Worm (Caenorhabditis elegans) whole organism, L4 larva: ENCODE data around the gene Y39B6A.69.
A peak's percentile ranks its signal among the peaks of the same experiment; 100 is the strongest.

Experiments used
- D1046.2 ChIP-seq: fragments of 200-800 bp; sonication (Bioruptor generic); IDR thresholded peaks from 2 replicates; pipeline ENCODE4 v1.3.6; 2022; ENCODE audit warnings: missing genetic modification characterization, missing compliant biosample characterization
- F10B5.3 ChIP-seq: sonication (generic microtip); optimal IDR thresholded peaks from 2 replicates; lab custom pipeline; 2016; ENCODE audit warnings: mild to moderate bottlenecking, missing genetic modification characterization, missing compliant biosample characterization
- F44E2.7 ChIP-seq: fragments of 200-800 bp; sonication (Bioruptor generic); IDR thresholded peaks from 2 replicates; pipeline ENCODE4 v2.1.2; 2022; ENCODE audit warnings: missing genetic modification characterization, missing compliant biosample characterization
- T20F7.1 ChIP-seq: fragments of 200-800 bp; sonication (Bioruptor generic); optimal IDR thresholded peaks from 2 replicates; lab custom pipeline; 2018; ENCODE audit warnings: mild to moderate bottlenecking, missing genetic modification characterization, missing compliant biosample characterization
- Y105C5A.15 ChIP-seq: fragments of 200-800 bp; sonication (Bioruptor generic); IDR thresholded peaks from 2 replicates; pipeline ENCODE4 v1.3.6; 2022; ENCODE audit warnings: missing genetic modification characterization, missing compliant biosample characterization
- Y48G9A.11 ChIP-seq: fragments of 200-800 bp; sonication (Bioruptor generic); IDR thresholded peaks from 2 replicates; pipeline ENCODE4 v1.3.6; 2022; ENCODE audit warnings: missing genetic modification reagents, missing genetic modification characterization, missing compliant biosample characterization
- Y5F2A.4 ChIP-seq: fragments of 200-800 bp; sonication (Bioruptor generic); optimal IDR thresholded peaks from 2 replicates; lab custom pipeline; 2018; ENCODE audit warnings: mild to moderate bottlenecking, missing genetic modification characterization, missing compliant biosample characterization
- Y75B8A.6 ChIP-seq: fragments of 200-800 bp; sonication (Bioruptor generic); IDR thresholded peaks from 2 replicates; pipeline ENCODE4 v1.3.6; 2022; ENCODE audit warnings: missing genetic modification reagents, missing genetic modification characterization, missing compliant biosample characterization
- ZK546.5 ChIP-seq, 2 experiments: sonication (generic microtip); optimal IDR thresholded peaks; 2 replicates each; lab custom pipeline; 2017; ENCODE audit warnings: missing biosample characterization in 2 of 2, missing genetic modification characterization in 2 of 2
- aly-2 ChIP-seq: sonication (generic microtip); optimal IDR thresholded peaks from 2 replicates; lab custom pipeline; 2018; ENCODE audit warnings: missing biosample characterization, missing genetic modification characterization
- ceh-44 ChIP-seq: fragments of 200-800 bp; sonication (Bioruptor generic); IDR thresholded peaks from 2 replicates; pipeline ENCODE4 v1.3.6; 2022; ENCODE audit warnings: missing genetic modification reagents, missing genetic modification characterization, missing compliant biosample characterization
- ces-1 ChIP-seq: fragments of 150-350 bp; sonication (generic microtip); optimal IDR thresholded peaks from 4 replicates; lab custom pipeline; 2014; ENCODE audit warnings: missing biosample characterization, missing genetic modification reagents, missing genetic modification characterization
- daf-19 ChIP-seq: fragments of 200-800 bp; sonication (Bioruptor generic); conservative IDR thresholded peaks from 2 replicates; pipeline ENCODE4 v1.3.6; 2022; ENCODE audit warnings: missing genetic modification characterization, missing compliant biosample characterization
- dmd-8 ChIP-seq: fragments of 200-800 bp; sonication (Bioruptor generic); IDR thresholded peaks from 2 replicates; pipeline ENCODE4 v1.3.6; 2022; ENCODE audit warnings: missing genetic modification characterization, missing compliant biosample characterization
- dmd-9 ChIP-seq: fragments of 200-800 bp; sonication (Bioruptor generic); IDR thresholded peaks from 2 replicates; pipeline ENCODE4 v1.3.6; 2022; ENCODE audit warnings: missing genetic modification reagents, missing genetic modification characterization, missing compliant biosample characterization
- dpl-1 ChIP-seq: fragments of 150-350 bp; optimal IDR thresholded peaks from 2 replicates; lab custom pipeline; 2014; ENCODE audit warnings: missing biosample characterization, missing genetic modification reagents, missing genetic modification characterization
- dve-1 ChIP-seq: sonication (generic microtip); optimal IDR thresholded peaks from 2 replicates; lab custom pipeline; 2017; ENCODE audit warnings: antibody characterized with exemption, mild to moderate bottlenecking, missing genetic modification characterization, missing compliant biosample characterization; ENCODE audit not compliant: insufficient read depth
- egl-43 ChIP-seq: fragments of 200-800 bp; sonication (Bioruptor generic); IDR thresholded peaks from 2 replicates; pipeline ENCODE4 v1.3.6; 2022; ENCODE audit warnings: missing genetic modification reagents, missing genetic modification characterization, missing compliant biosample characterization
- fkh-10 ChIP-seq: fragments of 150-350 bp; optimal IDR thresholded peaks from 2 replicates; lab custom pipeline; 2014; ENCODE audit warnings: missing biosample characterization, missing genetic modification reagents, missing genetic modification characterization
- hif-1 ChIP-seq, 2 experiments: sonication (generic microtip); optimal IDR thresholded peaks; 2 replicates each; lab custom pipeline; 2016 to 2017; ENCODE audit warnings: missing compliant biosample characterization in 2 of 2, missing genetic modification characterization in 2 of 2, missing genetic modification reagents in 2 of 2, missing genotype in 2 of 2, mild to moderate bottlenecking in 1 of 2
- hlh-11 ChIP-seq: fragments of 200-800 bp; sonication (Bioruptor generic); optimal IDR thresholded peaks from 2 replicates; lab custom pipeline; 2018; ENCODE audit warnings: mild to moderate bottlenecking, missing genetic modification characterization, missing compliant biosample characterization
- hlh-30 ChIP-seq: sonication (generic microtip); optimal IDR thresholded peaks from 2 replicates; lab custom pipeline; 2017; ENCODE audit warnings: antibody characterized with exemption, mild to moderate bottlenecking, missing genetic modification characterization, missing compliant biosample characterization; ENCODE audit not compliant: insufficient read depth
- jun-1 ChIP-seq: fragments of 150-350 bp; optimal IDR thresholded peaks from 2 replicates; lab custom pipeline; 2014; ENCODE audit warnings: missing biosample characterization, missing genetic modification reagents, missing genetic modification characterization
- lim-7 ChIP-seq: fragments of 200-800 bp; sonication (Bioruptor generic); IDR thresholded peaks from 2 replicates; pipeline ENCODE4 v1.3.6; 2022; ENCODE audit warnings: missing genetic modification characterization, missing compliant biosample characterization
- lin-38 ChIP-seq: fragments of 200-800 bp; sonication (Bioruptor generic); IDR thresholded peaks from 2 replicates; pipeline ENCODE4 v1.3.6; 2022; ENCODE audit warnings: missing genetic modification reagents, missing genetic modification characterization, missing compliant biosample characterization
- lsy-2 ChIP-seq, 2 experiments: fragments of 150-350 bp in 1 of 2; sonication (generic microtip) in 1 of 2; optimal IDR thresholded peaks; 2 replicates each; lab custom pipeline; 2014 to 2017; ENCODE audit warnings: missing biosample characterization in 2 of 2, missing genetic modification characterization in 2 of 2
- madf-9 ChIP-seq: fragments of 200-800 bp; sonication (Bioruptor generic); conservative IDR thresholded peaks from 2 replicates; pipeline ENCODE4 v1.3.6; 2022; ENCODE audit warnings: missing genetic modification reagents, missing genetic modification characterization, missing compliant biosample characterization
- mdl-1 ChIP-seq, 2 experiments: fragments of 150-350 bp in 1 of 2; sonication (generic microtip) in 1 of 2; optimal IDR thresholded peaks; 2 replicates each; lab custom pipeline; 2014 to 2017; ENCODE audit warnings: missing biosample characterization in 2 of 2, missing genetic modification characterization in 2 of 2
- mes-2 ChIP-seq: sonication (generic microtip); optimal IDR thresholded peaks from 2 replicates; lab custom pipeline; 2016; ENCODE audit warnings: missing genotype, mild to moderate bottlenecking, missing genetic modification characterization, missing compliant biosample characterization; ENCODE audit not compliant: poor library complexity, severe bottlenecking
- nhr-111 ChIP-seq: fragments of 200-800 bp; sonication (Bioruptor generic); optimal IDR thresholded peaks from 2 replicates; lab custom pipeline; 2018; ENCODE audit warnings: mild to moderate bottlenecking, missing genetic modification characterization, missing compliant biosample characterization
- nhr-237 ChIP-seq: sonication (generic microtip); optimal IDR thresholded peaks from 2 replicates; lab custom pipeline; 2017; ENCODE audit warnings: missing biosample characterization, missing genetic modification characterization
- nhr-25 ChIP-seq: sonication (generic microtip); optimal IDR thresholded peaks from 2 replicates; lab custom pipeline; 2017; ENCODE audit warnings: missing genetic modification characterization, mild to moderate bottlenecking, missing compliant biosample characterization, antibody characterized with exemption, moderate library complexity, borderline replicate concordance; ENCODE audit not compliant: insufficient read depth
- nhr-42 ChIP-seq: fragments of 200-800 bp; sonication (Bioruptor generic); IDR thresholded peaks from 2 replicates; pipeline ENCODE4 v1.3.6; 2022; ENCODE audit warnings: missing genetic modification characterization, missing compliant biosample characterization
- nhr-6 ChIP-seq: fragments of 150-350 bp; optimal IDR thresholded peaks from 2 replicates; lab custom pipeline; 2014; ENCODE audit warnings: missing biosample characterization, missing genetic modification characterization
- pha-4 ChIP-seq, 2 experiments: fragments of 150-350 bp in 1 of 2; fragments of 200-800 bp in 1 of 2; sonication (Bioruptor generic) in 1 of 2; IDR thresholded peaks in 1 of 2; optimal IDR thresholded peaks in 1 of 2; 2 replicates each; pipeline versions ENCODE4 v1.3.6 to Lab custom; 2014 to 2022; ENCODE audit warnings: missing genetic modification characterization in 2 of 2, missing genetic modification reagents in 2 of 2, missing biosample characterization in 1 of 2, missing compliant biosample characterization in 1 of 2
- sdz-12 ChIP-seq: fragments of 200-800 bp; sonication (Bioruptor generic); optimal IDR thresholded peaks from 2 replicates; lab custom pipeline; 2018; ENCODE audit warnings: mild to moderate bottlenecking, missing genetic modification characterization, missing compliant biosample characterization
- set-16 ChIP-seq: fragments of 200-800 bp; sonication (Bioruptor generic); IDR thresholded peaks from 2 replicates; pipeline ENCODE4 v1.3.6; 2022; ENCODE audit warnings: missing genetic modification reagents, missing genetic modification characterization, missing compliant biosample characterization
- snpc-1.2 ChIP-seq: fragments of 200-800 bp; sonication (Bioruptor generic); IDR thresholded peaks from 2 replicates; pipeline ENCODE4 v1.3.6; 2022; ENCODE audit warnings: missing genetic modification reagents, missing genetic modification characterization, missing compliant biosample characterization
- spr-3 ChIP-seq: fragments of 200-800 bp; sonication (Bioruptor generic); optimal IDR thresholded peaks from 2 replicates; lab custom pipeline; 2018; ENCODE audit warnings: mild to moderate bottlenecking, missing genetic modification characterization, missing compliant biosample characterization
- unc-39 ChIP-seq: sonication (generic microtip); optimal IDR thresholded peaks from 2 replicates; lab custom pipeline; 2017; ENCODE audit warnings: missing biosample characterization, missing genetic modification characterization
- vab-7 ChIP-seq: fragments of 200-800 bp; sonication (Bioruptor generic); IDR thresholded peaks from 2 replicates; pipeline ENCODE4 v1.3.6; 2022; ENCODE audit warnings: missing genetic modification reagents, missing genetic modification characterization, missing compliant biosample characterization
- zag-1 ChIP-seq: fragments of 150-350 bp; optimal IDR thresholded peaks from 2 replicates; lab custom pipeline; 2014; ENCODE audit warnings: missing biosample characterization, missing genetic modification characterization
- zfp-2 ChIP-seq: sonication (generic microtip); optimal IDR thresholded peaks from 2 replicates; lab custom pipeline; 2016; ENCODE audit warnings: mild to moderate bottlenecking, missing genetic modification characterization, missing compliant biosample characterization
- zfp-3 ChIP-seq: fragments of 200-800 bp; sonication (Bioruptor generic); conservative IDR thresholded peaks from 2 replicates; pipeline ENCODE4 v1.3.6; 2022; ENCODE audit warnings: missing genetic modification reagents, missing genetic modification characterization, missing compliant biosample characterization
- zip-2 ChIP-seq: fragments of 150-350 bp; optimal IDR thresholded peaks from 2 replicates; lab custom pipeline; 2014; ENCODE audit warnings: missing biosample characterization, missing genetic modification characterization

Gene Y39B6A.69

ce11 chrV:19125812-19126211, 26.4 kb downstream of the Y39B6A.69 start (continued):
- peak; percentile 95 for TF ChIP-seq egl-43 (GFP tag; lab: Robert Waterston, UW)
- TF ChIP-seq dpl-1: peak; percentile 8
- TF ChIP-seq spr-3 (GFP tag; lab: Kevin White, UChicago): no peak
- no peak for TF ChIP-seq nhr-237 (tag; lab: Kevin White, UChicago)
- peak; percentile 62 for TF ChIP-seq nhr-111
- TF ChIP-seq dve-1: peak; percentile 53
- peak; percentile 13 for TF ChIP-seq nhr-25 (tag; lab: Kevin White, UChicago)
- TF ChIP-seq dmd-8 (GFP tag; lab: Robert Waterston, UW): peak; percentile 83
- TF ChIP-seq hlh-11: no peak
- TF ChIP-seq zfp-2 (tag; lab: Kevin White, UChicago): peak; percentile 20
- TF ChIP-seq F44E2.7 (GFP tag; lab: Robert Waterston, UW): no peak
- TF ChIP-seq dmd-9: peak; percentile 58; the same call in 1 of the 2 replicates
- TF ChIP-seq mes-2: peak; percentile 64
- TF ChIP-seq zfp-3 (GFP tag; lab: Robert Waterston, UW): peak; percentile 40; the same call in 1 of the 2 replicates
- TF ChIP-seq T20F7.1 (GFP tag; lab: Kevin White, UChicago): peak; percentile 78
- 0 out of 2 replicates have a peak, but pooled peaks have one; percentile 64 for TF ChIP-seq D1046.2 (GFP tag; lab: Robert Waterston, UW)
- TF ChIP-seq nhr-6 (tag; lab: Kevin White, UChicago): no peak
- TF ChIP-seq mdl-1 (tag; optimal IDR thresholded peaks at IDR 0.05; lab: Kevin White, UChicago): peak in 1 of 2 experiments; percentile 15
- TF ChIP-seq ces-1 (GFP tag; lab: Kevin White, UChicago): no peak
- peak; percentile 62; the same call in 1 of the 2 replicates for TF ChIP-seq ceh-44
- peak; percentile 82 for TF ChIP-seq lin-38 (GFP tag; lab: Robert Waterston, UW)
- TF ChIP-seq madf-9 (GFP tag; lab: Robert Waterston, UW): peak; percentile 81
- TF ChIP-seq hif-1 (tag; optimal IDR thresholded peaks at IDR 0.05; lab: Kevin White, UChicago): peak in 1 of 2 experiments; percentile 63
- TF ChIP-seq Y5F2A.4 (GFP tag; lab: Kevin White, UChicago): peak; percentile 70
- peak; percentile 81 for TF ChIP-seq vab-7 (GFP tag; lab: Robert Waterston, UW)
- no peak for TF ChIP-seq jun-1 (tag; lab: Kevin White, UChicago)
- peak; percentile 78 for TF ChIP-seq Y105C5A.15 (GFP tag; lab: Robert Waterston, UW)
- TF ChIP-seq hlh-30 (tag; lab: Kevin White, UChicago): peak; percentile 89
- TF ChIP-seq Y48G9A.11: peak; percentile 83
- no peak; the same call in 1 of the 2 replicates for TF ChIP-seq nhr-42 (GFP tag; lab: Robert Waterston, UW)
- TF ChIP-seq lsy-2 (tag; optimal IDR thresholded peaks at IDR 0.05; lab: Kevin White, UChicago): peak in 1 of 2 experiments; percentile 65
- TF ChIP-seq ZK546.5 (tag; optimal IDR thresholded peaks at IDR 0.05; lab: Kevin White, UChicago): no peak
- TF ChIP-seq F10B5.3 (tag; lab: Kevin White, UChicago): no peak
- peak; percentile 69 for TF ChIP-seq snpc-1.2
- TF ChIP-seq set-16 (GFP tag; lab: Robert Waterston, UW): peak; percentile 95
- peak; percentile 92 for TF ChIP-seq pha-4 (GFP tag; IDR thresholded peaks at IDR 0.05; lab: Robert Waterston, UW)
- no peak for TF ChIP-seq pha-4 (tag; optimal IDR thresholded peaks at IDR 0.05; lab: Kevin White, UChicago)
- TF ChIP-seq zip-2 (tag; lab: Kevin White, UChicago): no peak

- TF ChIP-seq madf-9 (GFP tag; lab: Robert Waterston, UW) (no peak), sdz-12 (GFP tag; lab: Kevin White, UChicago) (no peak), hif-1 (tag; optimal IDR thresholded peaks at IDR 0.05; lab: Kevin White, UChicago) (no peak), T20F7.1 (GFP tag; lab: Kevin White, UChicago) (no peak), daf-19 (GFP tag; lab: Robert Waterston, UW) (no peak), zag-1 (tag; lab: Kevin White, UChicago) (no peak), unc-39 (no peak), aly-2 (no peak), fkh-10 (GFP tag; lab: Kevin White, UChicago) (no peak), lim-7 (GFP tag; lab: Robert Waterston, UW) (no peak), nhr-111 (no peak), Y75B8A.6 (no peak), snpc-1.2 (no peak), F44E2.7 (GFP tag; lab: Robert Waterston, UW) (no peak), dve-1 (no peak)
Measured at ce11 chrV:19125253-19125652, 27.0 kb downstream of the Y39B6A.69 start.
